Fruit fly (Drosophila melanogaster): ENCODE measurements around the gene SmB.

Gene SmB

dm6 chr2L:10426534-10427048 lies at the start of gene SmB, which contains the start of gene KdelR (continued):
- TF ChIP-seq pros (GFP tag; optimal IDR thresholded peaks at IDR 0.05) (no peak), CG31388 (GFP tag; optimal IDR thresholded peaks at IDR 0.05) (no peak), CG9437 (GFP tag; optimal IDR thresholded peaks at IDR 0.05) (no peak), pho (GFP tag; optimal IDR thresholded peaks at IDR 0.05) (no peak), CG17612 (GFP tag; IDR thresholded peaks at IDR 0.05) (no peak), phol (tag; optimal IDR thresholded peaks at IDR 0.05) (peak; percentile 83), CG8388 (GFP tag; optimal IDR thresholded peaks at IDR 0.05) (peak; percentile 21), Dref (GFP tag; IDR thresholded peaks at IDR 0.05) (peak; percentile 80), CG14014 (GFP tag; IDR thresholded peaks at IDR 0.05) (no peak), CG12071 (GFP tag; optimal IDR thresholded peaks at IDR 0.05) (no peak), CG7786 (GFP tag; optimal IDR thresholded peaks at IDR 0.05) (no peak), Rx (GFP tag; IDR thresholded peaks at IDR 0.05) (no peak), ap (GFP tag; IDR thresholded peaks at IDR 0.05) (no peak), Oli (tag; optimal IDR thresholded peaks at IDR 0.05) (no peak), GATAe (GFP tag; conservative IDR thresholded peaks at IDR 0.05) (no peak), CG9727 (GFP tag; optimal IDR thresholded peaks at IDR 0.05) (peak; percentile 42), sens (GFP tag) (peak; percentile 81), Aef1 (GFP tag; IDR thresholded peaks at IDR 0.05) (no peak), CG2116 (GFP tag; optimal IDR thresholded peaks at IDR 0.05) (peak; percentile 94), CG18619 (GFP tag; optimal IDR thresholded peaks at IDR 0.05) (no peak), emc (GFP tag; optimal IDR thresholded peaks at IDR 0.05) (no peak), CG9609 (GFP tag; optimal IDR thresholded peaks at IDR 0.05) (no peak), H2.0 (GFP tag; IDR thresholded peaks at IDR 0.05) (no peak), hbn (GFP tag; IDR thresholded peaks at IDR 0.05; ENCODE audit: partially characterized antibody) (peak; percentile 71), CG11696 (GFP tag; IDR thresholded peaks at IDR 0.05) (no peak), Hey (tag; optimal IDR thresholded peaks at IDR 0.05) (no peak), danr (GFP tag; IDR thresholded peaks at IDR 0.05) (no peak), HmgD (GFP tag; optimal IDR thresholded peaks at IDR 0.05) (no peak), peb (GFP tag; IDR thresholded peaks at IDR 0.05) (no peak), Ada2b (GFP tag; IDR thresholded peaks at IDR 0.05) (no peak), CG34376 (GFP tag; optimal IDR thresholded peaks at IDR 0.05) (no peak), seq (GFP tag; IDR thresholded peaks at IDR 0.05) (no peak), CG12104 (GFP tag; optimal IDR thresholded peaks at IDR 0.05) (no peak), nmo (GFP tag; optimal IDR thresholded peaks at IDR 0.05) (peak; percentile 41), Hsf (GFP tag; optimal IDR thresholded peaks at IDR 0.05) (peak; percentile 17), Dp (GFP tag; optimal IDR thresholded peaks at IDR 0.05) (peak; percentile 55), Side (GFP tag; optimal IDR thresholded peaks at IDR 0.05) (no peak), CG15601 (tag; optimal IDR thresholded peaks at IDR 0.05) (peak; percentile 53), sqz (GFP tag; optimal IDR thresholded peaks at IDR 0.05) (peak; percentile 84), CG15514 (GFP tag; optimal IDR thresholded peaks at IDR 0.05) (peak; percentile 66), pfk (GFP tag; optimal IDR thresholded peaks at IDR 0.05) (peak; percentile 25), CG33557 (GFP tag; optimal IDR thresholded peaks at IDR 0.05) (peak; percentile 26), CoRest (tag; optimal IDR thresholded peaks at IDR 0.05) (peak; percentile 16), fd3F (GFP tag; optimal IDR thresholded peaks at IDR 0.05) (no peak), CG6175 (GFP tag; IDR thresholded peaks at IDR 0.05) (no peak), run (tag; optimal IDR thresholded peaks at IDR 0.05) (no peak), grn (GFP tag; optimal IDR thresholded peaks at IDR 0.05) (no peak), CG17912 (GFP tag; optimal IDR thresholded peaks at IDR 0.05) (no peak), prd (optimal IDR thresholded peaks at IDR 0.05) (no peak), prd (GFP tag; IDR thresholded peaks at IDR 0.05) (no peak), sr (GFP tag; IDR thresholded peaks at IDR 0.05) (no peak), stwl (tag; optimal IDR thresholded peaks at IDR 0.05) (peak; percentile 91)
